Fruit fly (Drosophila melanogaster): ENCODE results near the gene CG17321.

The CG17321 gene

DNA sequence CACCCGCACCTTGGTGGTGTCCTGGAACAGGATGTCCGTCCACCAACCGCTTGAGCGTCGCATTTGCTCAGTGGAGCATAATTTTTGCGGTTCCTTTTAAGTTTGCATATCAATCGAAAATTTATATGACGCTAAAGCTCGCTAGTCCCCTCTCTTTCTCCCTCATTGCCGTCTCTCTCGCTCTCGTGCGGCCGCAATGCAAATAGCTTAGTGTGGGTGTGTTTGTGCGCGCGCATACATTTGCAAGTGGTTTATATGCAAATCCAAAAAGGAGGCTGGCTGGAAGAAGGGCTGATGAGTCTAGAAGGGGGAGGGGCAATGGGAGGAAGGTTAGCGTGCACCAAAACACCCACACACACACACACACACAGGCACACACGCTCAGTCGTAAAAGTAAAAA is 41.9 kb downstream of the CG17321 start:
- TF ChIP-seq Sox14 (GFP tag; optimal IDR thresholded peaks at IDR 0.05) (no peak), achi (GFP tag; optimal IDR thresholded peaks at IDR 0.05) (no peak), CG10669 (GFP tag; optimal IDR thresholded peaks at IDR 0.05) (no peak), CG6163 (GFP tag; IDR thresholded peaks at IDR 0.05) (no peak), Sox102F (GFP tag; optimal IDR thresholded peaks at IDR 0.05) (no peak), CG1621 (tag; optimal IDR thresholded peaks at IDR 0.05) (no peak), fd85E (GFP tag; optimal IDR thresholded peaks at IDR 0.05) (no peak), pdm3 (GFP tag; optimal IDR thresholded peaks at IDR 0.05) (no peak), svp (GFP tag) (no peak), Met (GFP tag; optimal IDR thresholded peaks at IDR 0.05) (no peak), fd59A (GFP tag; optimal IDR thresholded peaks at IDR 0.05) (no peak), dsx (GFP tag; optimal IDR thresholded peaks at IDR 0.05; ENCODE audit: poor library complexity, severe bottlenecking) (no peak), CG3032 (tag; optimal IDR thresholded peaks at IDR 0.05) (no peak)

- TF ChIP-seq vri (GFP tag; optimal IDR thresholded peaks at IDR 0.05) (no peak), Hr4 (GFP tag; optimal IDR thresholded peaks at IDR 0.05) (no peak), Eip78C (GFP tag) (peak; percentile 67), pdm3 (GFP tag; optimal IDR thresholded peaks at IDR 0.05) (no peak), CG6792 (GFP tag; optimal IDR thresholded peaks at IDR 0.05) (peak; percentile 26), Met (GFP tag; optimal IDR thresholded peaks at IDR 0.05) (peak; percentile 29), Lpt (GFP tag; optimal IDR thresholded peaks at IDR 0.05) (no peak), Blimp-1 (GFP tag; optimal IDR thresholded peaks at IDR 0.05) (no peak), CG8119 (GFP tag; IDR thresholded peaks at IDR 0.05) (no peak), achi (GFP tag; optimal IDR thresholded peaks at IDR 0.05) (no peak), net (GFP tag; optimal IDR thresholded peaks at IDR 0.05) (no peak), Sox15 (GFP tag; optimal IDR thresholded peaks at IDR 0.05) (no peak), lz (GFP tag; optimal IDR thresholded peaks at IDR 0.05) (peak; percentile 19), CG10631 (GFP tag; optimal IDR thresholded peaks at IDR 0.05) (peak; percentile 44), CG4318 (GFP tag; optimal IDR thresholded peaks at IDR 0.05) (no peak), CG31627 (GFP tag; optimal IDR thresholded peaks at IDR 0.05) (no peak), OdsH (GFP tag; optimal IDR thresholded peaks at IDR 0.05) (peak; percentile 21), CG1621 (tag; optimal IDR thresholded peaks at IDR 0.05) (no peak), CG16779 (tag; optimal IDR thresholded peaks at IDR 0.05) (no peak), Ets96B (tag; optimal IDR thresholded peaks at IDR 0.05) (peak; percentile 22), CG6163 (GFP tag; IDR thresholded peaks at IDR 0.05) (peak; percentile 54; the same call in 1 of the 3 replicates), Eip93F (GFP tag; optimal IDR thresholded peaks at IDR 0.05) (no peak), Gug (GFP tag; IDR thresholded peaks at IDR 0.05) (no peak), Hr39 (GFP tag; optimal IDR thresholded peaks at IDR 0.05) (peak; percentile 0), CG34406 (GFP tag; optimal IDR thresholded peaks at IDR 0.05) (peak; percentile 16), salr (GFP tag; optimal IDR thresholded peaks at IDR 0.05) (no peak), ss (GFP tag; optimal IDR thresholded peaks at IDR 0.05) (peak in 1 of 2 experiments; percentile 8), topi (GFP tag; optimal IDR thresholded peaks at IDR 0.05) (peak; percentile 35), CG6276 (GFP tag; optimal IDR thresholded peaks at IDR 0.05) (no peak), CG3919 (GFP tag; optimal IDR thresholded peaks at IDR 0.05) (peak; percentile 30), CG8319 (GFP tag; optimal IDR thresholded peaks at IDR 0.05) (no peak), Sox102F (GFP tag; optimal IDR thresholded peaks at IDR 0.05) (peak; percentile 27), esn (GFP tag; optimal IDR thresholded peaks at IDR 0.05) (peak; percentile 41), cyc (GFP tag; optimal IDR thresholded peaks at IDR 0.05) (peak; percentile 12), svp (GFP tag) (peak; percentile 57), Ets21C (GFP tag; optimal IDR thresholded peaks at IDR 0.05) (no peak), Eip75B (GFP tag; optimal IDR thresholded peaks at IDR 0.05) (no peak), acj6 (GFP tag; optimal IDR thresholded peaks at IDR 0.05) (no peak), CG11762 (GFP tag; optimal IDR thresholded peaks at IDR 0.05; ENCODE audit: insufficient read depth) (no peak), Sox14 (GFP tag; optimal IDR thresholded peaks at IDR 0.05) (no peak), CG7368 (GFP tag; optimal IDR thresholded peaks at IDR 0.05) (no peak), Smox (GFP tag; optimal IDR thresholded peaks at IDR 0.05) (peak; percentile 22), CG11902 (GFP tag; optimal IDR thresholded peaks at IDR 0.05) (no peak), CG11294 (GFP tag; IDR thresholded peaks at IDR 0.05) (no peak)
Observed at dm6 chr2L:18889311-18889710, 44.3 kb downstream of the CG17321 start.

Data from whole organism, prepupa.